Fruit fly (Drosophila melanogaster) whole organism, embryonic: ENCODE data around the gene Kmn1.

Source experiments
- CG11695 ChIP-seq: fragments of 200-800 bp; sonication (Bioruptor generic); IDR thresholded peaks from 3 replicates; pipeline ENCODE4 v1.3.6; 2022; ENCODE audit warnings: missing biosample characterization, missing genetic modification characterization
- CG11696 ChIP-seq: fragments of 200-800 bp; sonication (Bioruptor generic); IDR thresholded peaks from 2 replicates; pipeline ENCODE4 v1.3.6; 2022; ENCODE audit warnings: missing biosample characterization, missing genetic modification characterization
- CG14667 ChIP-seq: fragments of 200-800 bp; sonication (Bioruptor generic); IDR thresholded peaks from 2 replicates; pipeline ENCODE4 v1.3.6; 2022; ENCODE audit warnings: missing biosample characterization, missing genetic modification characterization
- CG14860 ChIP-seq: fragments of 200-800 bp; sonication (Bioruptor generic); IDR thresholded peaks from 3 replicates; pipeline ENCODE4 v1.3.6; 2022; ENCODE audit warnings: missing biosample characterization, missing genetic modification characterization; ENCODE audit not compliant: partially characterized antibody
- CG15479 ChIP-seq: fragments of 200-800 bp; sonication (Bioruptor generic); optimal IDR thresholded peaks from 3 replicates; lab custom pipeline; 2019; ENCODE audit warnings: missing biosample characterization, mild to moderate bottlenecking, missing genetic modification characterization, moderate library complexity
- CG1647 ChIP-seq: fragments of 200-800 bp; sonication (Bioruptor generic); optimal IDR thresholded peaks from 3 replicates; lab custom pipeline; 2016; ENCODE audit warnings: missing biosample characterization, missing genetic modification characterization
- CG17612 ChIP-seq: fragments of 200-800 bp; sonication (Bioruptor generic); IDR thresholded peaks from 2 replicates; pipeline ENCODE4 v1.3.6; 2022; ENCODE audit warnings: missing biosample characterization, missing genetic modification characterization
- CG17829 ChIP-seq: fragments of 200-800 bp; optimal IDR thresholded peaks from 2 replicates; lab custom pipeline; 2019; ENCODE audit warnings: missing biosample characterization, mild to moderate bottlenecking, missing genetic modification characterization, moderate library complexity
- CG1832 ChIP-seq: fragments of 200-800 bp; sonication (Bioruptor generic); optimal IDR thresholded peaks from 2 replicates; lab custom pipeline; 2017; ENCODE audit warnings: missing biosample characterization, mild to moderate bottlenecking, missing genetic modification characterization, inconsistent platforms
- CG18476 ChIP-seq: fragments of 200-800 bp; sonication (Bioruptor generic); optimal IDR thresholded peaks from 2 replicates; lab custom pipeline; 2016; ENCODE audit warnings: missing biosample characterization, mild to moderate bottlenecking, missing genetic modification characterization
- CG2889 ChIP-seq: fragments of 200-800 bp; sonication (Bioruptor generic); IDR thresholded peaks from 3 replicates; pipeline ENCODE4 v1.3.6; 2022; ENCODE audit warnings: missing biosample characterization, missing genetic modification characterization
- CG4328 ChIP-seq: fragments of 200-800 bp; sonication (Bioruptor generic); optimal IDR thresholded peaks from 3 replicates; lab custom pipeline; 2017; ENCODE audit warnings: missing biosample characterization, missing genetic modification reagents, missing genetic modification characterization
- CG4404 ChIP-seq: fragments of 200-800 bp; sonication (Bioruptor generic); IDR thresholded peaks from 2 replicates; pipeline ENCODE4 v1.3.6; 2022; ENCODE audit warnings: missing biosample characterization, missing genetic modification characterization
- CG4820 ChIP-seq: fragments of 200-800 bp; sonication (Bioruptor generic); optimal IDR thresholded peaks from 3 replicates; lab custom pipeline; 2016; ENCODE audit warnings: missing biosample characterization, missing genetic modification characterization
- CG5180 ChIP-seq: fragments of 200-800 bp; sonication (Bioruptor generic); optimal IDR thresholded peaks from 3 replicates; lab custom pipeline; 2017; ENCODE audit warnings: missing biosample characterization, missing genetic modification characterization, mild to moderate bottlenecking, moderate library complexity, missing genetic modification reagents
- CG6854 ChIP-seq: fragments of 200-800 bp; sonication (Bioruptor generic); optimal IDR thresholded peaks from 3 replicates; lab custom pipeline; 2017; ENCODE audit warnings: missing biosample characterization, mild to moderate bottlenecking, missing genetic modification characterization
- CG7839 ChIP-seq: fragments of 200-800 bp; sonication (Bioruptor generic); optimal IDR thresholded peaks from 3 replicates; lab custom pipeline; 2018; ENCODE audit warnings: missing biosample characterization, mild to moderate bottlenecking, missing genetic modification characterization, moderate library complexity
- CHES-1-like ChIP-seq: fragments of 200-800 bp; sonication (Bioruptor generic); optimal IDR thresholded peaks from 2 replicates; lab custom pipeline; 2016; ENCODE audit warnings: missing biosample characterization, missing genetic modification characterization
- ERR ChIP-seq: fragments of 200-800 bp; sonication (Bioruptor generic); optimal IDR thresholded peaks from 2 replicates; lab custom pipeline; 2016; ENCODE audit warnings: missing biosample characterization, missing genetic modification characterization
- Eip74EF ChIP-seq, 2 experiments: fragments of 200-800 bp in 1 of 2; fragments of >200 bp in 1 of 2; sonication (Bioruptor generic) in 1 of 2; optimal IDR thresholded peaks; 2 replicates each; lab custom pipeline; 2017 to 2019; ENCODE audit warnings: missing biosample characterization in 2 of 2, missing genetic modification characterization in 2 of 2, mild to moderate bottlenecking in 1 of 2, moderate library complexity in 1 of 2
- H15 ChIP-seq: fragments of 200-800 bp; sonication (Bioruptor generic); IDR thresholded peaks from 3 replicates; pipeline ENCODE4 v1.3.6; 2022; ENCODE audit warnings: missing biosample characterization, missing genetic modification characterization
- H2.0 ChIP-seq: fragments of 200-800 bp; sonication (Bioruptor generic); IDR thresholded peaks from 2 replicates; pipeline ENCODE4 v1.3.6; 2022; ENCODE audit warnings: missing biosample characterization, missing genetic modification characterization
- HmgD ChIP-seq: fragments of 200-800 bp; sonication (Bioruptor generic); optimal IDR thresholded peaks from 3 replicates; lab custom pipeline; 2016; ENCODE audit warnings: missing biosample characterization, missing genetic modification characterization
- Hsf ChIP-seq: fragments of 200-800 bp; sonication (Bioruptor generic); optimal IDR thresholded peaks from 3 replicates; lab custom pipeline; 2016; ENCODE audit warnings: missing biosample characterization, missing genetic modification characterization
- Kr ChIP-seq: fragments of 200-800 bp; sonication (Bioruptor generic); optimal IDR thresholded peaks from 2 replicates; lab custom pipeline; 2017; ENCODE audit warnings: missing biosample characterization, mild to moderate bottlenecking, missing genetic modification characterization
- Lim3 ChIP-seq: fragments of 200-800 bp; sonication (Bioruptor generic); IDR thresholded peaks from 2 replicates; pipeline ENCODE4 v1.3.6; 2022; ENCODE audit warnings: missing biosample characterization, missing genetic modification characterization
- Med ChIP-seq: fragments of 200-800 bp; sonication (Bioruptor generic); peaks from one replicate; lab custom pipeline; 2016; ENCODE audit warnings: missing biosample characterization, missing genetic modification characterization, mild to moderate bottlenecking, inconsistent platforms, moderate library complexity
- Mes4 ChIP-seq: fragments of 200-800 bp; sonication (Bioruptor generic); optimal IDR thresholded peaks from 2 replicates; lab custom pipeline; 2016; ENCODE audit warnings: missing biosample characterization, missing genetic modification characterization
- Nf-YB ChIP-seq: fragments of 200-800 bp; sonication (Bioruptor generic); optimal IDR thresholded peaks from 3 replicates; lab custom pipeline; 2019; ENCODE audit warnings: missing biosample characterization, mild to moderate bottlenecking, missing genetic modification characterization, moderate library complexity
- Oaz ChIP-seq: fragments of 200-800 bp; sonication (Bioruptor generic); IDR thresholded peaks from 2 replicates; pipeline ENCODE4 v1.3.6; 2022; ENCODE audit warnings: missing biosample characterization, missing genetic modification characterization
- Stat92E ChIP-seq, 3 experiments: fragments of >200 bp in 2 of 3; fragments of 200-800 bp in 1 of 3; sonication (Bioruptor generic) in 1 of 3; optimal IDR thresholded peaks; 2 replicates each; lab custom pipeline; 2017 to 2019; ENCODE audit warnings: missing biosample characterization in 3 of 3, missing genetic modification characterization in 3 of 3, mild to moderate bottlenecking in 1 of 3, moderate library complexity in 1 of 3
- TFAM ChIP-seq: fragments of 200-800 bp; sonication (Bioruptor generic); optimal IDR thresholded peaks from 2 replicates; lab custom pipeline; 2017; ENCODE audit warnings: missing biosample characterization, missing genetic modification characterization, inconsistent platforms
- Usf ChIP-seq: fragments of 200-800 bp; sonication (Bioruptor generic); optimal IDR thresholded peaks from 2 replicates; lab custom pipeline; 2017; ENCODE audit warnings: missing genotype, missing biosample characterization, missing genetic modification characterization
- ab ChIP-seq: fragments of 200-800 bp; sonication (Bioruptor generic); optimal IDR thresholded peaks from 2 replicates; lab custom pipeline; 2016; ENCODE audit warnings: missing biosample characterization, missing genetic modification characterization
- ac ChIP-seq: fragments of 200-800 bp; sonication (Bioruptor generic); optimal IDR thresholded peaks from 3 replicates; lab custom pipeline; 2017; ENCODE audit warnings: missing biosample characterization, mild to moderate bottlenecking, missing genetic modification characterization
- az2 ChIP-seq: fragments of 200-800 bp; sonication (Bioruptor generic); optimal IDR thresholded peaks from 3 replicates; lab custom pipeline; 2016; ENCODE audit warnings: missing biosample characterization, missing genetic modification characterization
- bigmax ChIP-seq: fragments of 200-800 bp; sonication (Bioruptor generic); optimal IDR thresholded peaks from 2 replicates; lab custom pipeline; 2018; ENCODE audit warnings: missing biosample characterization, mild to moderate bottlenecking, missing genetic modification characterization
- croc ChIP-seq: fragments of 200-800 bp; sonication (Bioruptor generic); conservative IDR thresholded peaks from 3 replicates; pipeline ENCODE4 v1.3.6; 2022; ENCODE audit warnings: missing biosample characterization, missing genetic modification characterization
- danr ChIP-seq: fragments of 200-800 bp; sonication (Bioruptor generic); IDR thresholded peaks from 2 replicates; pipeline ENCODE4 v1.3.6; 2022; ENCODE audit warnings: missing biosample characterization, missing genetic modification characterization
- ems ChIP-seq: fragments of 200-800 bp; sonication (Bioruptor generic); optimal IDR thresholded peaks from 3 replicates; lab custom pipeline; 2016; ENCODE audit warnings: missing biosample characterization, missing genetic modification characterization
- gt ChIP-seq: fragments of 200-800 bp; sonication (Bioruptor generic); IDR thresholded peaks from 2 replicates; pipeline ENCODE4 v1.3.6; 2022; ENCODE audit warnings: missing biosample characterization, missing genetic modification characterization
- h ChIP-seq: fragments of >200 bp; optimal IDR thresholded peaks from 2 replicates; lab custom pipeline; 2017
- hth ChIP-seq: fragments of >200 bp; optimal IDR thresholded peaks from 2 replicates; lab custom pipeline; 2017; ENCODE audit warnings: inconsistent platforms
- jing ChIP-seq: fragments of 200-800 bp; sonication (Bioruptor generic); optimal IDR thresholded peaks from 2 replicates; lab custom pipeline; 2018; ENCODE audit warnings: missing biosample characterization, mild to moderate bottlenecking, missing genetic modification characterization
- knrl ChIP-seq: fragments of 200-800 bp; sonication (Bioruptor generic); IDR thresholded peaks from 3 replicates; pipeline ENCODE4 v1.3.6; 2022; ENCODE audit warnings: missing biosample characterization, missing genetic modification characterization; ENCODE audit not compliant: partially characterized antibody
- lab ChIP-seq: fragments of 200-800 bp; sonication (Bioruptor generic); optimal IDR thresholded peaks from 3 replicates; lab custom pipeline; 2017; ENCODE audit warnings: missing biosample characterization, missing genetic modification characterization, mild to moderate bottlenecking, moderate library complexity, missing genetic modification reagents
- maf-S ChIP-seq: fragments of 200-800 bp; sonication (Bioruptor generic); optimal IDR thresholded peaks from 2 replicates; lab custom pipeline; 2016; ENCODE audit warnings: missing biosample characterization, missing genetic modification characterization
- pita ChIP-seq: fragments of 200-800 bp; sonication (Bioruptor generic); optimal IDR thresholded peaks from 2 replicates; lab custom pipeline; 2017; ENCODE audit warnings: missing biosample characterization, mild to moderate bottlenecking, missing genetic modification characterization
- pum ChIP-seq: fragments of 200-800 bp; sonication (Bioruptor generic); optimal IDR thresholded peaks from 2 replicates; lab custom pipeline; 2016; ENCODE audit warnings: missing biosample characterization, missing genetic modification characterization
- sens ChIP-seq: fragments of 200-800 bp; sonication (Bioruptor generic); peaks from one replicate; lab custom pipeline; 2016; ENCODE audit warnings: missing biosample characterization, missing genetic modification characterization
- seq ChIP-seq: fragments of 200-800 bp; sonication (Bioruptor generic); IDR thresholded peaks from 2 replicates; pipeline ENCODE4 v1.3.6; 2022; ENCODE audit warnings: missing biosample characterization, missing genetic modification characterization
- unc-4 ChIP-seq: fragments of 200-800 bp; sonication (Bioruptor generic); IDR thresholded peaks from 2 replicates; pipeline ENCODE4 v1.3.6; 2022; ENCODE audit warnings: missing biosample characterization, missing genetic modification characterization; ENCODE audit not compliant: partially characterized antibody

The Kmn1 gene

dm6 chrX:11576540-11576939 lies 4.3 kb upstream of the Kmn1 start, which contains the start of gene CG11695 (continued):
- TF ChIP-seq CG1832 (GFP tag; lab: Kevin White, UChicago): no peak
- TF ChIP-seq ac (GFP tag; lab: Kevin White, UChicago): no peak
- no peak for TF ChIP-seq seq
- TF ChIP-seq pita (GFP tag; lab: Kevin White, UChicago): no peak
- no peak for TF ChIP-seq Lim3 (GFP tag; lab: Robert Waterston, UW)
- TF ChIP-seq CG14860 (GFP tag; lab: Robert Waterston, UW): no peak
- peak; percentile 64; the same call in 1 of the 3 replicates for TF ChIP-seq CG11695 (GFP tag; lab: Robert Waterston, UW)
- TF ChIP-seq CG4404 (GFP tag; lab: Robert Waterston, UW): peak; percentile 36; the same call in 1 of the 2 replicates
- TF ChIP-seq lab (GFP tag; lab: Kevin White, UChicago): peak; percentile 75
- no peak for TF ChIP-seq ERR (GFP tag; lab: Kevin White, UChicago)
- 0 out of 2 replicates have a peak, but pooled peaks have one; percentile 13 for TF ChIP-seq danr (GFP tag; lab: Robert Waterston, UW)
- peak; percentile 68 for TF ChIP-seq CG17829 (tag; lab: Kevin White, UChicago)
- TF ChIP-seq jing (GFP tag; lab: Kevin White, UChicago): no peak
- peak; percentile 48 for TF ChIP-seq CG4820 (GFP tag; lab: Kevin White, UChicago)
- no peak for TF ChIP-seq bigmax
- no peak for TF ChIP-seq CG15479 (GFP tag; lab: Kevin White, UChicago)
- peak; percentile 38; the same call in 1 of the 3 replicates for TF ChIP-seq H15 (GFP tag; lab: Robert Waterston, UW)
- no peak for TF ChIP-seq TFAM
- peak; percentile 67 for TF ChIP-seq Hsf (GFP tag; lab: Kevin White, UChicago)
- peak; percentile 92 for TF ChIP-seq sens (GFP tag; lab: Kevin White, UChicago)
- TF ChIP-seq CG11696 (GFP tag; lab: Robert Waterston, UW): peak; percentile 45; the same call in 1 of the 2 replicates
- TF ChIP-seq Mes4 (GFP tag; lab: Kevin White, UChicago): no peak
- TF ChIP-seq CG2889 (GFP tag; lab: Robert Waterston, UW): peak; percentile 54; the same call in 1 of the 3 replicates
- TF ChIP-seq Med (GFP tag; lab: Kevin White, UChicago): peak; percentile 91
- no peak for TF ChIP-seq CG17612 (GFP tag; lab: Robert Waterston, UW)
- TF ChIP-seq CG5180 (GFP tag; lab: Kevin White, UChicago): no peak
- TF ChIP-seq ab: no peak
- TF ChIP-seq Kr: no peak
- TF ChIP-seq CG1647: peak; percentile 17
- peak; percentile 54 for TF ChIP-seq az2 (GFP tag; lab: Kevin White, UChicago)
- TF ChIP-seq H2.0 (GFP tag; lab: Robert Waterston, UW): peak; percentile 33; the same call in 1 of the 2 replicates
- TF ChIP-seq HmgD (GFP tag; lab: Kevin White, UChicago): no peak
- TF ChIP-seq CG14667 (GFP tag; lab: Robert Waterston, UW): peak; percentile 36; the same call in 1 of the 2 replicates
- no peak for TF ChIP-seq CG6854 (GFP tag; lab: Kevin White, UChicago)
- no peak for TF ChIP-seq h
- TF ChIP-seq croc: no peak
- peak; percentile 33 for TF ChIP-seq CHES-1-like (GFP tag; lab: Kevin White, UChicago)
- TF ChIP-seq gt (GFP tag; lab: Robert Waterston, UW): no peak
- no peak for TF ChIP-seq knrl (GFP tag; lab: Robert Waterston, UW)
- TF ChIP-seq hth (lab: Kevin White, UChicago): no peak
- TF ChIP-seq CG18476 (GFP tag; lab: Kevin White, UChicago): peak; percentile 27
- no peak for TF ChIP-seq maf-S (GFP tag; lab: Kevin White, UChicago)
- no peak for TF ChIP-seq Eip74EF (GFP tag; optimal IDR thresholded peaks at IDR 0.05; lab: Kevin White, UChicago)
- TF ChIP-seq CG7839 (tag; lab: Kevin White, UChicago): peak; percentile 73
- TF ChIP-seq unc-4: no peak
- TF ChIP-seq Nf-YB (GFP tag; lab: Kevin White, UChicago): peak; percentile 26
- peak; percentile 75 for TF ChIP-seq CG4328 (GFP tag; lab: Kevin White, UChicago)
- TF ChIP-seq Stat92E (GFP tag; optimal IDR thresholded peaks at IDR 0.05; lab: Kevin White, UChicago): no peak
- 0 out of 2 replicates have a peak, but pooled peaks have one; percentile 42 for TF ChIP-seq Oaz (GFP tag; lab: Robert Waterston, UW)
- peak; percentile 40 for TF ChIP-seq pum (GFP tag; lab: Kevin White, UChicago)
- TF ChIP-seq Usf (GFP tag; lab: Kevin White, UChicago): no peak
- TF ChIP-seq ems (GFP tag; lab: Kevin White, UChicago): peak; percentile 25
